Worm (Caenorhabditis elegans) whole organism, midembryonic: Measurements from ENCODE around the gene hyls-1.

Experiments used
- T22C8.4 ChIP-seq: fragments of 200-800 bp; sonication (Bioruptor generic); IDR thresholded peaks from 2 replicates; pipeline ENCODE4 v1.3.6; 2022; ENCODE audit warnings: missing genetic modification characterization, missing compliant biosample characterization
- cog-1 ChIP-seq: sonication (generic microtip); optimal IDR thresholded peaks from 2 replicates; lab custom pipeline; 2016; ENCODE audit warnings: missing genetic modification characterization, missing compliant biosample characterization
- flt-1 ChIP-seq: fragments of 200-800 bp; sonication (Bioruptor generic); IDR thresholded peaks from 2 replicates; pipeline ENCODE4 v1.3.6; 2022; ENCODE audit warnings: missing genetic modification characterization, missing compliant biosample characterization
- klf-2 ChIP-seq: fragments of 200-800 bp; sonication (Bioruptor generic); conservative IDR thresholded peaks from 2 replicates; pipeline ENCODE4 v1.3.6; 2022; ENCODE audit warnings: missing genetic modification reagents, missing genetic modification characterization, missing compliant biosample characterization
- med-1 ChIP-seq: sonication (generic microtip); optimal IDR thresholded peaks from 2 replicates; lab custom pipeline; 2017; ENCODE audit warnings: missing genetic modification characterization, mild to moderate bottlenecking, missing compliant biosample characterization, antibody characterized with exemption, missing genetic modification reagents; ENCODE audit not compliant: insufficient read depth
- ref-1 ChIP-seq: fragments of 200-800 bp; sonication (Bioruptor generic); conservative IDR thresholded peaks from 2 replicates; pipeline ENCODE4 v1.3.6; 2022; ENCODE audit warnings: missing genetic modification reagents, missing genetic modification characterization, missing compliant biosample characterization
- tab-1 ChIP-seq: fragments of 200-800 bp; sonication (Bioruptor generic); IDR thresholded peaks from 2 replicates; pipeline ENCODE4 v1.3.6; 2022; ENCODE audit warnings: missing genetic modification characterization, missing compliant biosample characterization
- ztf-23 ChIP-seq: fragments of 200-800 bp; sonication (Bioruptor generic); IDR thresholded peaks from 2 replicates; pipeline ENCODE4 v1.3.6; 2022; ENCODE audit warnings: missing genetic modification reagents, missing genetic modification characterization, missing compliant biosample characterization
- ztf-29 ChIP-seq: fragments of 200-800 bp; sonication (Bioruptor generic); IDR thresholded peaks from 2 replicates; pipeline ENCODE4 v1.3.6; 2022; ENCODE audit warnings: missing genetic modification reagents, missing genetic modification characterization, missing compliant biosample characterization

Gene hyls-1

ce11 chrV:7214802-7215201, 22.4 kb upstream of the hyls-1 start, which contains the start of gene soap-1:
soap-1 (minus strand) TSS chrV:7214902.
- no peak for TF ChIP-seq ztf-29 (GFP tag; lab: Robert Waterston, UW)
- TF ChIP-seq klf-2 (GFP tag; lab: Robert Waterston, UW): no peak
- TF ChIP-seq ztf-23 (GFP tag; lab: Robert Waterston, UW): no peak
- TF ChIP-seq T22C8.4 (GFP tag; lab: Robert Waterston, UW): no peak
- TF ChIP-seq med-1 (GFP tag; lab: Kevin White, UChicago): no peak
- no peak for TF ChIP-seq tab-1 (GFP tag; lab: Robert Waterston, UW)
- TF ChIP-seq cog-1 (tag; lab: Kevin White, UChicago): no peak
- no peak for TF ChIP-seq flt-1 (GFP tag; lab: Robert Waterston, UW)
- TF ChIP-seq ref-1: no peak

ce11 chrV:7216016-7216415, 21.2 kb upstream of the hyls-1 start:
- no peak for TF ChIP-seq T22C8.4 (GFP tag; lab: Robert Waterston, UW)
- no peak for TF ChIP-seq ztf-29 (GFP tag; lab: Robert Waterston, UW)
- no peak for TF ChIP-seq med-1 (GFP tag; lab: Kevin White, UChicago)
- no peak for TF ChIP-seq klf-2 (GFP tag; lab: Robert Waterston, UW)
- no peak for TF ChIP-seq cog-1 (tag; lab: Kevin White, UChicago)
- no peak for TF ChIP-seq ztf-23 (GFP tag; lab: Robert Waterston, UW)
- TF ChIP-seq tab-1 (GFP tag; lab: Robert Waterston, UW): no peak
- no peak for TF ChIP-seq flt-1 (GFP tag; lab: Robert Waterston, UW)

ce11 chrV:7218988-7219387, 18.2 kb upstream of the hyls-1 start, which contains the start of gene C13F10.5:
C13F10.5 (minus strand) TSS chrV:7219088.
- no peak for TF ChIP-seq ztf-23 (GFP tag; lab: Robert Waterston, UW)
- TF ChIP-seq klf-2 (GFP tag; lab: Robert Waterston, UW): no peak
- no peak for TF ChIP-seq ztf-29 (GFP tag; lab: Robert Waterston, UW)
- TF ChIP-seq tab-1 (GFP tag; lab: Robert Waterston, UW): no peak
- TF ChIP-seq T22C8.4 (GFP tag; lab: Robert Waterston, UW): no peak
- no peak for TF ChIP-seq cog-1 (tag; lab: Kevin White, UChicago)
- TF ChIP-seq med-1 (GFP tag; lab: Kevin White, UChicago): no peak
- no peak for TF ChIP-seq ref-1

- TF ChIP-seq cog-1 (tag; lab: Kevin White, UChicago) (no peak), ztf-29 (GFP tag; lab: Robert Waterston, UW) (no peak), klf-2 (GFP tag; lab: Robert Waterston, UW) (no peak), ztf-23 (GFP tag; lab: Robert Waterston, UW) (no peak), tab-1 (GFP tag; lab: Robert Waterston, UW) (no peak), T22C8.4 (GFP tag; lab: Robert Waterston, UW) (no peak), med-1 (GFP tag; lab: Kevin White, UChicago) (no peak), flt-1 (GFP tag; lab: Robert Waterston, UW) (no peak), ref-1 (no peak)
Observed at ce11 chrV:7220973-7221519, 16.1 kb upstream of the hyls-1 start, which contains the start of the genes C13F10.8, C13F10.6 and kxd-1. C13F10.8 (minus strand) TSS chrV:7221023. C13F10.6 (minus strand) TSS chrV:7221039. kxd-1 (plus strand) TSS chrV:7221469.

ce11 chrV:7223152-7223551, 14.0 kb upstream of the hyls-1 start, which contains the start of gene C13F10.7:
C13F10.7 (minus strand) TSS chrV:7223252.
- no peak for TF ChIP-seq tab-1 (GFP tag; lab: Robert Waterston, UW)
- TF ChIP-seq flt-1 (GFP tag; lab: Robert Waterston, UW): no peak
- TF ChIP-seq ref-1: no peak
- TF ChIP-seq klf-2 (GFP tag; lab: Robert Waterston, UW): no peak
- no peak for TF ChIP-seq ztf-23 (GFP tag; lab: Robert Waterston, UW)
- no peak for TF ChIP-seq med-1 (GFP tag; lab: Kevin White, UChicago)
- TF ChIP-seq T22C8.4 (GFP tag; lab: Robert Waterston, UW): no peak
- TF ChIP-seq cog-1 (tag; lab: Kevin White, UChicago): no peak

ce11 chrV:7223941-7224340, 13.2 kb upstream of the hyls-1 start, which contains the start of gene C13F10.1:
C13F10.1 (plus strand) TSS chrV:7224078.
- TF ChIP-seq tab-1 (GFP tag; lab: Robert Waterston, UW): no peak
- TF ChIP-seq klf-2 (GFP tag; lab: Robert Waterston, UW): no peak
- no peak for TF ChIP-seq ztf-23 (GFP tag; lab: Robert Waterston, UW)
- TF ChIP-seq T22C8.4 (GFP tag; lab: Robert Waterston, UW): no peak
- TF ChIP-seq flt-1 (GFP tag; lab: Robert Waterston, UW): no peak
- no peak for TF ChIP-seq cog-1 (tag; lab: Kevin White, UChicago)
- TF ChIP-seq med-1 (GFP tag; lab: Kevin White, UChicago): no peak
- no peak for TF ChIP-seq ref-1
- TF ChIP-seq ztf-29 (GFP tag; lab: Robert Waterston, UW): no peak

ce11 chrV:7224353-7224752, 12.8 kb upstream of the hyls-1 start:
- TF ChIP-seq cog-1 (tag; lab: Kevin White, UChicago) (no peak), ztf-23 (GFP tag; lab: Robert Waterston, UW) (no peak), ztf-29 (GFP tag; lab: Robert Waterston, UW) (no peak), klf-2 (GFP tag; lab: Robert Waterston, UW) (no peak), ref-1 (no peak), tab-1 (GFP tag; lab: Robert Waterston, UW) (no peak), T22C8.4 (GFP tag; lab: Robert Waterston, UW) (no peak), flt-1 (GFP tag; lab: Robert Waterston, UW) (no peak), med-1 (GFP tag; lab: Kevin White, UChicago) (no peak)

ce11 chrV:7224947-7225346, 12.2 kb upstream of the hyls-1 start, which contains the start of gene fkb-3:
fkb-3 (plus strand) TSS chrV:7225223.
- TF ChIP-seq tab-1 (GFP tag; lab: Robert Waterston, UW) (no peak), ref-1 (no peak), klf-2 (GFP tag; lab: Robert Waterston, UW) (no peak), T22C8.4 (GFP tag; lab: Robert Waterston, UW) (no peak), med-1 (GFP tag; lab: Kevin White, UChicago) (no peak), ztf-29 (GFP tag; lab: Robert Waterston, UW) (no peak)

ce11 chrV:7225894-7226293, 11.3 kb upstream of the hyls-1 start:
- TF ChIP-seq flt-1 (GFP tag; lab: Robert Waterston, UW) (no peak), tab-1 (GFP tag; lab: Robert Waterston, UW) (no peak), cog-1 (tag; lab: Kevin White, UChicago) (no peak), T22C8.4 (GFP tag; lab: Robert Waterston, UW) (no peak), med-1 (GFP tag; lab: Kevin White, UChicago) (no peak), ztf-29 (GFP tag; lab: Robert Waterston, UW) (no peak), klf-2 (GFP tag; lab: Robert Waterston, UW) (no peak), ztf-23 (GFP tag; lab: Robert Waterston, UW) (no peak), ref-1 (no peak)
